Fruit fly (Drosophila melanogaster) whole organism, embryonic: ENCODE data around the gene CG2256.

Experiments used
- CG10267 ChIP-seq: fragments of 200-800 bp; sonication (Bioruptor generic); optimal IDR thresholded peaks from 2 replicates; lab custom pipeline; 2018; ENCODE audit warnings: missing biosample characterization, mild to moderate bottlenecking, missing genetic modification characterization, moderate library complexity
- CG10366 ChIP-seq: fragments of 200-800 bp; sonication (Bioruptor generic); IDR thresholded peaks from 2 replicates; pipeline ENCODE4 v1.3.6; 2022; ENCODE audit warnings: missing biosample characterization, missing genetic modification characterization
- CG11085 ChIP-seq: fragments of 200-800 bp; sonication (Bioruptor generic); IDR thresholded peaks from 2 replicates; pipeline ENCODE4 v1.3.6; 2022; ENCODE audit warnings: missing biosample characterization, missing genetic modification characterization
- CG11456 ChIP-seq: fragments of 200-800 bp; sonication (Bioruptor generic); IDR thresholded peaks from 3 replicates; pipeline ENCODE4 v1.3.6; 2022; ENCODE audit warnings: missing biosample characterization, missing genetic modification characterization
- CG11560 ChIP-seq: fragments of 200-800 bp; sonication (Bioruptor generic); IDR thresholded peaks from 3 replicates; pipeline ENCODE4 v1.3.6; 2022; ENCODE audit warnings: missing biosample characterization, missing genetic modification characterization
- CG1233 ChIP-seq: fragments of 200-800 bp; sonication (Bioruptor generic); optimal IDR thresholded peaks from 4 replicates; lab custom pipeline; 2018; ENCODE audit warnings: missing biosample characterization, mild to moderate bottlenecking, missing genetic modification characterization
- CG12769 ChIP-seq: fragments of 200-800 bp; sonication (Bioruptor generic); optimal IDR thresholded peaks from 2 replicates; lab custom pipeline; 2019; ENCODE audit warnings: missing biosample characterization, mild to moderate bottlenecking, missing genetic modification characterization, moderate library complexity
- CG16863 ChIP-seq: fragments of 200-800 bp; sonication (Bioruptor generic); optimal IDR thresholded peaks from 3 replicates; lab custom pipeline; 2016; ENCODE audit warnings: missing biosample characterization, missing genetic modification characterization
- CG3847 ChIP-seq: fragments of 200-800 bp; sonication (Bioruptor generic); IDR thresholded peaks from 2 replicates; pipeline ENCODE4 v1.3.6; 2022; ENCODE audit warnings: missing biosample characterization, missing genetic modification characterization
- CG4854 ChIP-seq: fragments of 200-800 bp; sonication (Bioruptor generic); optimal IDR thresholded peaks from 2 replicates; lab custom pipeline; 2016; ENCODE audit warnings: missing biosample characterization, missing genetic modification characterization, inconsistent platforms
- CG5953 ChIP-seq: fragments of 200-800 bp; sonication (Bioruptor generic); IDR thresholded peaks from 2 replicates; pipeline ENCODE4 v1.3.6; 2022; ENCODE audit warnings: missing biosample characterization, missing genetic modification characterization
- CG6175 ChIP-seq: fragments of 200-800 bp; sonication (Bioruptor generic); IDR thresholded peaks from 3 replicates; pipeline ENCODE4 v1.3.6; 2022; ENCODE audit warnings: missing biosample characterization, missing genetic modification characterization
- CG8388 ChIP-seq: fragments of 200-800 bp; sonication (Bioruptor generic); optimal IDR thresholded peaks from 2 replicates; lab custom pipeline; 2019; ENCODE audit warnings: missing biosample characterization, mild to moderate bottlenecking, missing genetic modification characterization, moderate library complexity
- CG9876 ChIP-seq: fragments of 200-800 bp; sonication (Bioruptor generic); optimal IDR thresholded peaks from 2 replicates; lab custom pipeline; 2016; ENCODE audit warnings: missing biosample characterization, missing genetic modification characterization
- CG9932 ChIP-seq: fragments of 200-800 bp; sonication (Bioruptor generic); IDR thresholded peaks from 2 replicates; pipeline ENCODE4 v1.3.6; 2022; ENCODE audit warnings: missing biosample characterization, missing genetic modification characterization
- CTCF ChIP-seq: fragments of 200-800 bp; sonication (Bioruptor generic); optimal IDR thresholded peaks from 2 replicates; lab custom pipeline; 2017; ENCODE audit warnings: missing biosample characterization, mild to moderate bottlenecking, missing genetic modification characterization, moderate library complexity
- Chrac-16 ChIP-seq: fragments of 200-800 bp; sonication (Bioruptor generic); optimal IDR thresholded peaks from 3 replicates; lab custom pipeline; 2016; ENCODE audit warnings: missing biosample characterization, missing genetic modification characterization
- Dbx ChIP-seq: fragments of 200-800 bp; sonication (Bioruptor generic); IDR thresholded peaks from 3 replicates; pipeline ENCODE4 v1.3.6; 2022; ENCODE audit warnings: missing biosample characterization, missing genetic modification characterization
- Dip2 ChIP-seq: fragments of 200-800 bp; sonication (Bioruptor generic); IDR thresholded peaks from 2 replicates; pipeline ENCODE4 v1.3.6; 2022; ENCODE audit warnings: missing biosample characterization, missing genetic modification characterization
- Dip3 ChIP-seq: fragments of 200-800 bp; sonication (Bioruptor generic); optimal IDR thresholded peaks from 3 replicates; lab custom pipeline; 2016; ENCODE audit warnings: missing biosample characterization, missing genetic modification characterization
- Elba2 ChIP-seq: fragments of 200-800 bp; sonication (Bioruptor generic); optimal IDR thresholded peaks from 3 replicates; lab custom pipeline; 2016; ENCODE audit warnings: missing biosample characterization, missing genetic modification characterization
- Fer1 ChIP-seq: fragments of 200-800 bp; sonication (Bioruptor generic); optimal IDR thresholded peaks from 2 replicates; lab custom pipeline; 2017; ENCODE audit warnings: missing biosample characterization, mild to moderate bottlenecking, missing genetic modification characterization
- HLH4C ChIP-seq: fragments of 200-800 bp; sonication (Bioruptor generic); IDR thresholded peaks from 3 replicates; pipeline ENCODE4 v1.3.6; 2022; ENCODE audit warnings: missing biosample characterization, missing genetic modification characterization; ENCODE audit not compliant: partially characterized antibody
- HLHmδ ChIP-seq: fragments of 200-800 bp; sonication (Bioruptor generic); optimal IDR thresholded peaks from 2 replicates; lab custom pipeline; 2018; ENCODE audit warnings: missing biosample characterization, mild to moderate bottlenecking, missing genetic modification characterization, moderate library complexity
- Hmr ChIP-seq: fragments of 200-800 bp; sonication (Bioruptor generic); optimal IDR thresholded peaks from 3 replicates; lab custom pipeline; 2017; ENCODE audit warnings: mild to moderate bottlenecking, missing biosample characterization, missing genetic modification reagents, missing genetic modification characterization
- Kr ChIP-seq: fragments of 200-800 bp; sonication (Bioruptor generic); optimal IDR thresholded peaks from 2 replicates; lab custom pipeline; 2017; ENCODE audit warnings: missing biosample characterization, mild to moderate bottlenecking, missing genetic modification characterization
- NC2β ChIP-seq: fragments of 200-800 bp; sonication (Bioruptor generic); optimal IDR thresholded peaks from 2 replicates; lab custom pipeline; 2016; ENCODE audit warnings: missing biosample characterization, missing genetic modification characterization
- Scr ChIP-seq: fragments of 200-800 bp; sonication (Bioruptor generic); IDR thresholded peaks from 2 replicates; pipeline ENCODE4 v1.3.6; 2022; ENCODE audit warnings: missing biosample characterization, missing genetic modification characterization; ENCODE audit not compliant: partially characterized antibody
- bab2 ChIP-seq: fragments of 200-800 bp; sonication (Bioruptor generic); optimal IDR thresholded peaks from 2 replicates; lab custom pipeline; 2016; ENCODE audit warnings: missing biosample characterization, missing genetic modification characterization
- chn ChIP-seq: fragments of 200-800 bp; sonication (Bioruptor generic); optimal IDR thresholded peaks from 2 replicates; lab custom pipeline; 2016; ENCODE audit warnings: missing biosample characterization, missing genetic modification characterization
- dan ChIP-seq: fragments of 200-800 bp; sonication (Bioruptor generic); IDR thresholded peaks from 2 replicates; pipeline ENCODE4 v1.3.6; 2022; ENCODE audit warnings: missing biosample characterization, missing genetic modification characterization
- ems ChIP-seq: fragments of 200-800 bp; sonication (Bioruptor generic); optimal IDR thresholded peaks from 3 replicates; lab custom pipeline; 2016; ENCODE audit warnings: missing biosample characterization, missing genetic modification characterization
- esg ChIP-seq: fragments of 200-800 bp; sonication (Bioruptor generic); conservative IDR thresholded peaks from 2 replicates; pipeline ENCODE4 v1.3.6; 2022; ENCODE audit warnings: missing biosample characterization, missing genetic modification characterization
- gem ChIP-seq: fragments of 200-800 bp; sonication (Bioruptor generic); optimal IDR thresholded peaks from 2 replicates; lab custom pipeline; 2019; ENCODE audit warnings: missing biosample characterization, mild to moderate bottlenecking, missing genetic modification characterization, moderate library complexity
- jumu ChIP-seq: fragments of 200-800 bp; sonication (Bioruptor generic); optimal IDR thresholded peaks from 3 replicates; lab custom pipeline; 2016; ENCODE audit warnings: missing biosample characterization, missing genetic modification characterization
- knrl ChIP-seq: fragments of 200-800 bp; sonication (Bioruptor generic); IDR thresholded peaks from 3 replicates; pipeline ENCODE4 v1.3.6; 2022; ENCODE audit warnings: missing biosample characterization, missing genetic modification characterization; ENCODE audit not compliant: partially characterized antibody
- lbe ChIP-seq: fragments of 200-800 bp; sonication (Bioruptor generic); optimal IDR thresholded peaks from 2 replicates; lab custom pipeline; 2016; ENCODE audit warnings: missing biosample characterization, mild to moderate bottlenecking, missing genetic modification characterization
- org-1 ChIP-seq: fragments of 200-800 bp; sonication (Bioruptor generic); optimal IDR thresholded peaks from 2 replicates; lab custom pipeline; 2017; ENCODE audit warnings: missing biosample characterization, missing genetic modification characterization
- pan ChIP-seq, 4 experiments: fragments of >200 bp in 3 of 4; fragments of 200-800 bp in 1 of 4; sonication (Bioruptor generic) in 1 of 4; optimal IDR thresholded peaks in 3 of 4; IDR thresholded peaks in 1 of 4; 2 replicates each; pipeline versions ENCODE4 v1.3.6 to Lab custom; 2017 to 2022; ENCODE audit warnings: missing biosample characterization in 2 of 4, missing genetic modification characterization in 2 of 4, mixed read lengths in 1 of 4
- salm ChIP-seq: fragments of 200-800 bp; sonication (Bioruptor generic); optimal IDR thresholded peaks from 2 replicates; lab custom pipeline; 2018; ENCODE audit warnings: missing biosample characterization, mild to moderate bottlenecking, missing genetic modification characterization
- sc ChIP-seq, 3 experiments: fragments of >200 bp in 2 of 3; fragments of 200-800 bp in 1 of 3; sonication (Bioruptor generic) in 1 of 3; optimal IDR thresholded peaks; 2 replicates in 2 of 3; 3 replicates in 1 of 3; lab custom pipeline; 2017; ENCODE audit warnings: mild to moderate bottlenecking in 1 of 3, missing biosample characterization in 1 of 3, missing genetic modification characterization in 1 of 3, missing genetic modification reagents in 1 of 3
- tio ChIP-seq: fragments of 200-800 bp; sonication (Bioruptor generic); optimal IDR thresholded peaks from 2 replicates; lab custom pipeline; 2017; ENCODE audit warnings: missing biosample characterization, missing genetic modification characterization, inconsistent platforms
- toy ChIP-seq: fragments of 200-800 bp; sonication (Bioruptor generic); IDR thresholded peaks from 2 replicates; pipeline ENCODE4 v1.3.6; 2022; ENCODE audit warnings: missing biosample characterization, missing genetic modification characterization
- trem ChIP-seq: fragments of 200-800 bp; optimal IDR thresholded peaks from 3 replicates; lab custom pipeline; 2019; ENCODE audit warnings: missing biosample characterization, mild to moderate bottlenecking, missing genetic modification characterization, moderate library complexity
- zen2 ChIP-seq: fragments of 200-800 bp; sonication (Bioruptor generic); IDR thresholded peaks from 3 replicates; pipeline ENCODE4 v1.3.6; 2022; ENCODE audit warnings: missing biosample characterization, missing genetic modification characterization; ENCODE audit not compliant: partially characterized antibody

Gene CG2256

DNA sequence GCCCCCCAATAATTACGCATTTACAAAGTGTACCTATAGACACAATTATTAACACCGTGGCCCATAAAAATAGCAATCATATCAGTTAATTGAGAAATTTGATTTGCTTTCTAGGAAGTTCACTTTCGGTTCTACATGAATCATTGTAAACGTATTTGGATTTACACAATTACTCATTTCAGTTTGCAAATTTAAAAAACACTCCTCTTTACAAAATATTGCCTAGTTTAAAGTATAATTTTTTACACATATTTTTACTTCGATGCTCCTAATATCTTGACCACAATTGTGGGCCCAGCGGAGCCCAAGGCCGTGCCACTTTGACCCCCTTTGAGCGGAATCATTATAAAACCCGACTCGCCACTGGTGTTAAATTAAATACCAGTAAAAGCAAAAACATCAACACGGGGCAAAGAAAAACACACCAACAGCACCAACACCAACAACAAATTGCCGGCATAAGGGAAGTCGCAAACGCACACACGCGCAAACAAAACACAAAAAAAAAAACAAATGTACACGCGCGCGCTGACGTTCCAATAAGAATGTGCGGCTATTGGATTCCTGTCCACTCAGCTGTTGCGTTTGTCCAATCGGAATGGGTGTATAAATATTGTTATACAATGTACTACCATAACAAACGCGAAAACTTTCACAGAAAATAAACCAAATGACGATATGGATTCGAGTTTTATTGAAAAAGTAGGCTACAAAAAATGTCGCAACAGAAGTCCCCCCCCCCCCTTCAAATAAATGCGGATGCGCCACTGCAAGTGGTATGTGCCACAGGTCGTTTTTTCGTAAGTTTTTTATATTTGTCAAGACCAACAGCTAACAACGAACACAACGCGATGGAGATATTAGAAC, 27.7 kb upstream of the CG2256 start (continued):
- TF ChIP-seq knrl (GFP tag; lab: Robert Waterston, UW) (no peak), dan (GFP tag; lab: Robert Waterston, UW) (no peak), Dip2 (GFP tag; lab: Robert Waterston, UW) (no peak), CG11560 (no peak), org-1 (GFP tag; lab: Kevin White, UChicago) (peak; percentile 58), jumu (GFP tag; lab: Kevin White, UChicago) (no peak), CG6175 (GFP tag; lab: Robert Waterston, UW) (no peak), CG5953 (no peak), esg (GFP tag; lab: Robert Waterston, UW) (peak; percentile 64), HLHmδ (GFP tag; lab: Kevin White, UChicago) (no peak), CG11456 (no peak), CG10366 (GFP tag; lab: Robert Waterston, UW) (peak; percentile 43), CG16863 (GFP tag; lab: Kevin White, UChicago) (peak; percentile 49), toy (GFP tag; lab: Robert Waterston, UW) (no peak), bab2 (GFP tag; lab: Kevin White, UChicago) (peak; percentile 39), CG8388 (GFP tag; lab: Kevin White, UChicago) (peak; percentile 43), CG9932 (GFP tag; lab: Robert Waterston, UW) (peak; percentile 63), CG9876 (GFP tag; lab: Kevin White, UChicago) (no peak), NC2β (GFP tag; lab: Kevin White, UChicago) (peak; percentile 29), tio (GFP tag; lab: Kevin White, UChicago) (no peak), zen2 (no peak), CTCF (GFP tag; lab: Kevin White, UChicago) (no peak), CG3847 (peak; percentile 41), Chrac-16 (GFP tag; lab: Kevin White, UChicago) (peak; percentile 47), lbe (GFP tag; lab: Kevin White, UChicago) (no peak), HLH4C (GFP tag; lab: Robert Waterston, UW) (no peak), CG1233 (GFP tag; lab: Kevin White, UChicago) (peak; percentile 49), pan (optimal IDR thresholded peaks at IDR 0.05; lab: Kevin White, UChicago) (no peak), pan (GFP tag; optimal IDR thresholded peaks at IDR 0.05 in 1 of 2, IDR thresholded peaks at IDR 0.05 in 1 of 2) (peak in 1 of 2 experiments; percentile 73), CG4854 (peak; percentile 15), CG12769 (peak; percentile 34), Fer1 (peak; percentile 81), trem (tag; lab: Kevin White, UChicago) (peak; percentile 5), sc (optimal IDR thresholded peaks at IDR 0.05; lab: Kevin White, UChicago) (no peak), sc (GFP tag; optimal IDR thresholded peaks at IDR 0.05; lab: Kevin White, UChicago) (no peak), Scr (GFP tag; lab: Robert Waterston, UW) (no peak), CG11085 (GFP tag; lab: Robert Waterston, UW) (no peak), CG10267 (tag; lab: Kevin White, UChicago) (peak; percentile 39), Hmr (GFP tag; lab: Kevin White, UChicago) (peak; percentile 75), Dip3 (GFP tag; lab: Kevin White, UChicago) (peak; percentile 47), salm (peak; percentile 12), gem (peak; percentile 82), Kr (GFP tag; lab: Kevin White, UChicago) (no peak), Elba2 (GFP tag; lab: Kevin White, UChicago) (peak; percentile 80), ems (peak; percentile 63), chn (peak; percentile 37), Dbx (peak; percentile 55; the same call in 1 of the 3 replicates)
- TF ChIP-seq, all 482 proteins: peak for 254
